Fruit fly (Drosophila melanogaster) whole organism, embryonic: Measurements from ENCODE around the gene Ugt316A1.

ENCODE experiments used
- CG10565 ChIP-seq: fragments of 200-800 bp; sonication (Bioruptor generic); optimal IDR thresholded peaks from 3 replicates; lab custom pipeline; 2016; ENCODE audit warnings: missing biosample characterization, mild to moderate bottlenecking, missing genetic modification characterization
- CG11398 ChIP-seq: fragments of 200-800 bp; sonication (Bioruptor generic); optimal IDR thresholded peaks from 2 replicates; lab custom pipeline; 2016; ENCODE audit warnings: missing biosample characterization, missing genetic modification characterization
- CG13287 ChIP-seq: fragments of 200-800 bp; sonication (Bioruptor generic); IDR thresholded peaks from 2 replicates; pipeline ENCODE4 v1.3.6; 2022; ENCODE audit warnings: missing biosample characterization, missing genetic modification characterization; ENCODE audit not compliant: partially characterized antibody
- CG15011 ChIP-seq: fragments of 200-800 bp; sonication (Bioruptor generic); optimal IDR thresholded peaks from 3 replicates; lab custom pipeline; 2018; ENCODE audit warnings: missing biosample characterization, mild to moderate bottlenecking, missing genetic modification characterization
- CG16779 ChIP-seq: fragments of 200-800 bp; sonication (Bioruptor generic); IDR thresholded peaks from 2 replicates; pipeline ENCODE4 v1.3.6; 2022; ENCODE audit warnings: missing biosample characterization, missing genetic modification characterization
- CG2199 ChIP-seq: fragments of 200-800 bp; sonication (Bioruptor generic); IDR thresholded peaks from 3 replicates; pipeline ENCODE4 v1.3.6; 2022; ENCODE audit warnings: missing biosample characterization, missing genetic modification characterization
- CG3838 ChIP-seq: fragments of 200-800 bp; sonication (Bioruptor generic); optimal IDR thresholded peaks from 3 replicates; lab custom pipeline; 2016; ENCODE audit warnings: missing biosample characterization, missing genetic modification characterization
- CG7745 ChIP-seq: fragments of 200-800 bp; sonication (Bioruptor generic); optimal IDR thresholded peaks from 2 replicates; lab custom pipeline; 2018; ENCODE audit warnings: missing biosample characterization, mild to moderate bottlenecking, missing genetic modification characterization, moderate library complexity
- CG8359 ChIP-seq: fragments of 200-800 bp; sonication (Bioruptor generic); optimal IDR thresholded peaks from 2 replicates; lab custom pipeline; 2017; ENCODE audit warnings: missing biosample characterization, mild to moderate bottlenecking, missing genetic modification characterization, borderline replicate concordance
- CG9609 ChIP-seq: fragments of 200-800 bp; sonication (Bioruptor generic); optimal IDR thresholded peaks from 3 replicates; lab custom pipeline; 2016; ENCODE audit warnings: missing biosample characterization, missing genetic modification characterization
- CG9876 ChIP-seq: fragments of 200-800 bp; sonication (Bioruptor generic); optimal IDR thresholded peaks from 2 replicates; lab custom pipeline; 2016; ENCODE audit warnings: missing biosample characterization, missing genetic modification characterization
- CoRest ChIP-seq: fragments of 200-800 bp; sonication (Bioruptor generic); optimal IDR thresholded peaks from 3 replicates; lab custom pipeline; 2018; ENCODE audit warnings: missing biosample characterization, mild to moderate bottlenecking, missing genetic modification characterization, moderate library complexity
- Deaf1 ChIP-seq: fragments of 200-800 bp; optimal IDR thresholded peaks from 3 replicates; lab custom pipeline; 2019; ENCODE audit warnings: missing biosample characterization, mild to moderate bottlenecking, missing genetic modification characterization, moderate library complexity
- Dfd ChIP-seq, 2 experiments: fragments of >200 bp; optimal IDR thresholded peaks; 2 replicates each; lab custom pipeline; 2017; ENCODE audit warnings: missing biosample characterization in 2 of 2, missing genetic modification characterization in 2 of 2
- E2f2 ChIP-seq: fragments of 200-800 bp; sonication (Bioruptor generic); IDR thresholded peaks from 2 replicates; pipeline ENCODE4 v1.3.6; 2022; ENCODE audit warnings: missing biosample characterization, missing genetic modification characterization
- HLH3B ChIP-seq: fragments of 200-800 bp; sonication (Bioruptor generic); IDR thresholded peaks from 2 replicates; pipeline ENCODE4 v1.3.6; 2022; ENCODE audit warnings: missing biosample characterization, missing genetic modification characterization
- HLH54F ChIP-seq: fragments of 200-800 bp; sonication (Bioruptor generic); optimal IDR thresholded peaks from 3 replicates; lab custom pipeline; 2016; ENCODE audit warnings: missing biosample characterization, missing genetic modification characterization
- Jarid2 ChIP-seq: fragments of 200-800 bp; sonication (Bioruptor generic); optimal IDR thresholded peaks from 3 replicates; lab custom pipeline; 2017; ENCODE audit warnings: mild to moderate bottlenecking, missing biosample characterization, missing genetic modification reagents, missing genetic modification characterization
- Meics ChIP-seq: fragments of 200-800 bp; sonication (Bioruptor generic); optimal IDR thresholded peaks from 2 replicates; lab custom pipeline; 2017; ENCODE audit warnings: missing biosample characterization, mild to moderate bottlenecking, missing genetic modification characterization
- Mes4 ChIP-seq: fragments of 200-800 bp; sonication (Bioruptor generic); optimal IDR thresholded peaks from 2 replicates; lab custom pipeline; 2016; ENCODE audit warnings: missing biosample characterization, missing genetic modification characterization
- Optix ChIP-seq: fragments of 200-800 bp; sonication (Bioruptor generic); IDR thresholded peaks from 3 replicates; pipeline ENCODE4 v1.3.6; 2022; ENCODE audit warnings: missing biosample characterization, missing genetic modification characterization
- Poxn ChIP-seq: fragments of 200-800 bp; sonication (Bioruptor generic); IDR thresholded peaks from 2 replicates; pipeline ENCODE4 v1.3.6; 2022; ENCODE audit warnings: missing biosample characterization, missing genetic modification characterization
- Ravus ChIP-seq: fragments of 200-800 bp; sonication (Bioruptor generic); IDR thresholded peaks from 2 replicates; pipeline ENCODE4 v1.3.6; 2022; ENCODE audit warnings: missing biosample characterization, missing genetic modification characterization
- Rx ChIP-seq: fragments of 200-800 bp; sonication (Bioruptor generic); IDR thresholded peaks from 2 replicates; pipeline ENCODE4 v1.3.6; 2022; ENCODE audit warnings: missing biosample characterization, missing genetic modification characterization
- Side ChIP-seq: fragments of 200-800 bp; sonication (Bioruptor generic); optimal IDR thresholded peaks from 2 replicates; lab custom pipeline; 2016; ENCODE audit warnings: missing biosample characterization, missing genetic modification characterization
- Six4 ChIP-seq: fragments of 200-800 bp; sonication (Bioruptor generic); optimal IDR thresholded peaks from 2 replicates; lab custom pipeline; 2016; ENCODE audit warnings: missing biosample characterization, missing genetic modification characterization
- Sox102F ChIP-seq: fragments of 200-800 bp; sonication (Bioruptor generic); optimal IDR thresholded peaks from 2 replicates; lab custom pipeline; 2018; ENCODE audit warnings: missing biosample characterization, mild to moderate bottlenecking, missing genetic modification characterization, moderate library complexity
- Usf ChIP-seq: fragments of 200-800 bp; sonication (Bioruptor generic); optimal IDR thresholded peaks from 2 replicates; lab custom pipeline; 2017; ENCODE audit warnings: missing genotype, missing biosample characterization, missing genetic modification characterization
- Vsx1 ChIP-seq: fragments of 200-800 bp; sonication (Bioruptor generic); optimal IDR thresholded peaks from 2 replicates; lab custom pipeline; 2017; ENCODE audit warnings: missing biosample characterization, mild to moderate bottlenecking, missing genetic modification characterization, missing genetic modification reagents
- Xrp1 ChIP-seq: fragments of 200-800 bp; sonication (Bioruptor generic); IDR thresholded peaks from 2 replicates; pipeline ENCODE4 v1.3.6; 2022; ENCODE audit warnings: missing biosample characterization, missing genetic modification characterization
- al ChIP-seq: fragments of 200-800 bp; sonication (Bioruptor generic); IDR thresholded peaks from 2 replicates; pipeline ENCODE4 v1.3.6; 2022; ENCODE audit warnings: missing biosample characterization, missing genetic modification characterization
- chif ChIP-seq, 2 experiments: fragments of 200-800 bp; sonication (Bioruptor generic); optimal IDR thresholded peaks; 3 replicates each; lab custom pipeline; 2016; ENCODE audit warnings: missing biosample characterization in 2 of 2, missing genetic modification characterization in 2 of 2
- croc ChIP-seq: fragments of 200-800 bp; sonication (Bioruptor generic); conservative IDR thresholded peaks from 3 replicates; pipeline ENCODE4 v1.3.6; 2022; ENCODE audit warnings: missing biosample characterization, missing genetic modification characterization
- dmrt11E ChIP-seq: fragments of 200-800 bp; sonication (Bioruptor generic); optimal IDR thresholded peaks from 3 replicates; lab custom pipeline; 2018; ENCODE audit warnings: missing biosample characterization, mild to moderate bottlenecking, missing genetic modification characterization, moderate library complexity
- dpn ChIP-seq, 2 experiments: fragments of 200-800 bp; sonication (Bioruptor generic); optimal IDR thresholded peaks; 3 replicates each; lab custom pipeline; 2016; ENCODE audit warnings: missing biosample characterization in 2 of 2, missing genetic modification characterization in 2 of 2
- fd64A ChIP-seq: fragments of 200-800 bp; sonication (Bioruptor generic); optimal IDR thresholded peaks from 3 replicates; lab custom pipeline; 2018; ENCODE audit warnings: missing biosample characterization, mild to moderate bottlenecking, missing genetic modification characterization
- fd96Cb ChIP-seq: fragments of 200-800 bp; sonication (Bioruptor generic); optimal IDR thresholded peaks from 2 replicates; lab custom pipeline; 2018; ENCODE audit warnings: missing biosample characterization, mild to moderate bottlenecking, missing genetic modification characterization, moderate library complexity
- grau ChIP-seq: fragments of 200-800 bp; optimal IDR thresholded peaks from 3 replicates; lab custom pipeline; 2019; ENCODE audit warnings: missing biosample characterization, mild to moderate bottlenecking, missing genetic modification characterization, moderate library complexity
- hkb ChIP-seq, 2 experiments: fragments of 200-800 bp in 1 of 2; fragments of >200 bp in 1 of 2; sonication (Bioruptor generic) in 1 of 2; IDR thresholded peaks in 1 of 2; optimal IDR thresholded peaks in 1 of 2; 2 replicates each; pipeline versions ENCODE4 v1.3.6 to Lab custom; 2017 to 2022; ENCODE audit warnings: missing biosample characterization in 1 of 2, missing genetic modification characterization in 1 of 2
- ind ChIP-seq: fragments of 200-800 bp; sonication (Bioruptor generic); optimal IDR thresholded peaks from 3 replicates; lab custom pipeline; 2016; ENCODE audit warnings: missing biosample characterization, missing genetic modification characterization
- ken ChIP-seq: fragments of 200-800 bp; sonication (Bioruptor generic); IDR thresholded peaks from 3 replicates; pipeline ENCODE4 v1.3.6; 2022; ENCODE audit warnings: missing biosample characterization, missing genetic modification characterization
- klu ChIP-seq: fragments of 200-800 bp; sonication (Bioruptor generic); IDR thresholded peaks from 2 replicates; pipeline ENCODE4 v1.3.6; 2022; ENCODE audit warnings: missing biosample characterization, missing genetic modification characterization
- nerfin-1 ChIP-seq: fragments of 200-800 bp; sonication (Bioruptor generic); optimal IDR thresholded peaks from 3 replicates; lab custom pipeline; 2019; ENCODE audit warnings: missing biosample characterization, mild to moderate bottlenecking, missing genetic modification characterization, moderate library complexity
- pan ChIP-seq, 4 experiments: fragments of >200 bp in 3 of 4; fragments of 200-800 bp in 1 of 4; sonication (Bioruptor generic) in 1 of 4; optimal IDR thresholded peaks in 3 of 4; IDR thresholded peaks in 1 of 4; 2 replicates each; pipeline versions ENCODE4 v1.3.6 to Lab custom; 2017 to 2022; ENCODE audit warnings: missing biosample characterization in 2 of 4, missing genetic modification characterization in 2 of 4, mixed read lengths in 1 of 4
- seq ChIP-seq: fragments of 200-800 bp; sonication (Bioruptor generic); IDR thresholded peaks from 2 replicates; pipeline ENCODE4 v1.3.6; 2022; ENCODE audit warnings: missing biosample characterization, missing genetic modification characterization
- slou ChIP-seq: fragments of 200-800 bp; sonication (Bioruptor generic); optimal IDR thresholded peaks from 3 replicates; lab custom pipeline; 2016; ENCODE audit warnings: missing biosample characterization, missing genetic modification characterization
- slp2 ChIP-seq: fragments of 200-800 bp; sonication (Bioruptor generic); optimal IDR thresholded peaks from 2 replicates; lab custom pipeline; 2016; ENCODE audit warnings: missing biosample characterization, missing genetic modification characterization
- stwl ChIP-seq: fragments of 200-800 bp; sonication (Bioruptor generic); optimal IDR thresholded peaks from 3 replicates; lab custom pipeline; 2018; ENCODE audit warnings: missing biosample characterization, mild to moderate bottlenecking, missing genetic modification characterization, moderate library complexity
- twi ChIP-seq: fragments of 200-800 bp; optimal IDR thresholded peaks from 2 replicates; lab custom pipeline; 2019; ENCODE audit warnings: missing biosample characterization, mild to moderate bottlenecking, missing genetic modification characterization, moderate library complexity
- tx ChIP-seq: fragments of 200-800 bp; sonication (Bioruptor generic); optimal IDR thresholded peaks from 2 replicates; lab custom pipeline; 2016; ENCODE audit warnings: missing biosample characterization, missing genetic modification characterization

The Ugt316A1 gene

DNA sequence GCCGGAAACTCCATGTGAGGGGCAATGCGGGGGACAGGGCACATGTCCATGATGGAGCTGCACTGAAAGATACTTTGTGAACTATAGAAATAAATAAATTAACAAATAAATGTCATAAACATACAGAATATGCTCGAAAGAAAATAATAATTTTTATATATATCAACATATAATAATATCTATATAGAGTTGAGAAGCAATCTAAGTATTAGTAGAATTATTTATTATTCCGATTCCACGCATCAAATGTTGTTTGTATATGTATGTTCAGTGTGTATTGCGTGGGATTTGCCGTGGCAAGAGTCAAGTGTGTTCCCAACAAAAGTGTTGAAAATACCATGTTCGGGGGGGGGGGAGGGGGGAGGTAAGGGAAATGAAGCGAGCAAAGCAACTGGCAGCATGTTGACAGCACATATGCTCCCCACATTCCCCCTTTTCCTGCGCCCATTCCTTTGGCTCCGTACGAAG is 5.7 kb downstream of the Ugt316A1 start (continued):
- no peak for TF ChIP-seq CG15011 (GFP tag; lab: Kevin White, UChicago)
- no peak for TF ChIP-seq HLH54F (GFP tag; lab: Kevin White, UChicago)
- TF ChIP-seq hkb (optimal IDR thresholded peaks at IDR 0.05; lab: Kevin White, UChicago), result no peak
- TF ChIP-seq hkb (GFP tag; IDR thresholded peaks at IDR 0.05; lab: Robert Waterston, UW), result no peak
- TF ChIP-seq dmrt11E, result peak; percentile 70
- TF ChIP-seq Side, result no peak
- TF ChIP-seq Poxn (GFP tag; lab: Robert Waterston, UW), result no peak
- no peak for TF ChIP-seq al (GFP tag; lab: Robert Waterston, UW)
- no peak for TF ChIP-seq Six4
- TF ChIP-seq E2f2, result peak; percentile 12; the same call in 1 of the 2 replicates
- TF ChIP-seq HLH3B, result 0 out of 2 replicates have a peak, but pooled peaks have one; percentile 8
- no peak for TF ChIP-seq CG9609 (GFP tag; lab: Kevin White, UChicago)
- no peak for TF ChIP-seq CG16779 (GFP tag; lab: Robert Waterston, UW)
- TF ChIP-seq dpn (GFP tag; optimal IDR thresholded peaks at IDR 0.05; lab: Kevin White, UChicago), result peak in 1 of 2 experiments; percentile 1
- peak; percentile 24 for TF ChIP-seq CoRest (tag; lab: Kevin White, UChicago)
- TF ChIP-seq CG2199 (GFP tag; lab: Robert Waterston, UW), result 0 out of 3 replicates have a peak, but pooled peaks have one; percentile 28
- TF ChIP-seq CG10565, result no peak
- no peak for TF ChIP-seq tx
- no peak for TF ChIP-seq fd64A (GFP tag; lab: Kevin White, UChicago)
- TF ChIP-seq CG9876 (GFP tag; lab: Kevin White, UChicago), result no peak
- no peak for TF ChIP-seq Mes4
- no peak for TF ChIP-seq Usf (GFP tag; lab: Kevin White, UChicago)
- TF ChIP-seq seq (GFP tag; lab: Robert Waterston, UW), result no peak
- no peak for TF ChIP-seq Dfd (GFP tag; optimal IDR thresholded peaks at IDR 0.05; lab: Kevin White, UChicago)
- no peak for TF ChIP-seq klu (GFP tag; lab: Robert Waterston, UW)
- TF ChIP-seq CG7745, result no peak
- no peak for TF ChIP-seq ken (GFP tag; lab: Robert Waterston, UW)
- no peak for TF ChIP-seq ind
- TF ChIP-seq Meics (GFP tag; lab: Kevin White, UChicago), result no peak
- TF ChIP-seq chif (GFP tag; optimal IDR thresholded peaks at IDR 0.05; lab: Kevin White, UChicago), result no peak
- no peak for TF ChIP-seq Jarid2
- TF ChIP-seq slp2 (GFP tag; lab: Kevin White, UChicago), result no peak
- peak; percentile 58 for TF ChIP-seq Sox102F
- no peak for TF ChIP-seq Ravus (GFP tag; lab: Robert Waterston, UW)
- TF ChIP-seq CG13287 (GFP tag; lab: Robert Waterston, UW), result no peak
- peak; percentile 42 for TF ChIP-seq grau (tag; lab: Kevin White, UChicago)
- TF ChIP-seq Deaf1, result peak; percentile 2
- TF ChIP-seq stwl (tag; lab: Kevin White, UChicago), result no peak
- TF ChIP-seq Xrp1 (GFP tag; lab: Robert Waterston, UW), result peak; percentile 70
- TF ChIP-seq Optix (GFP tag; lab: Robert Waterston, UW), result no peak
- TF ChIP-seq Rx, result no peak
- no peak for TF ChIP-seq CG11398 (GFP tag; lab: Kevin White, UChicago)
- TF ChIP-seq croc (GFP tag; lab: Robert Waterston, UW), result peak; percentile 15; the same call in 1 of the 3 replicates
- peak; percentile 64 for TF ChIP-seq twi (tag; lab: Kevin White, UChicago)
- no peak for TF ChIP-seq Vsx1 (GFP tag; lab: Kevin White, UChicago)
- TF ChIP-seq nerfin-1 (tag; lab: Kevin White, UChicago), result no peak
- TF ChIP-seq slou, result no peak
- no peak for TF ChIP-seq CG8359 (GFP tag; lab: Kevin White, UChicago)
- TF ChIP-seq CG3838 (GFP tag; lab: Kevin White, UChicago), result no peak
- no peak for TF ChIP-seq pan (optimal IDR thresholded peaks at IDR 0.05; lab: Kevin White, UChicago)
- peak in 1 of 2 experiments; percentile 15 for TF ChIP-seq pan (GFP tag; optimal IDR thresholded peaks at IDR 0.05 in 1 of 2, IDR thresholded peaks at IDR 0.05 in 1 of 2)
- peak; percentile 5 for TF ChIP-seq fd96Cb (tag; lab: Kevin White, UChicago)
